Worm (Caenorhabditis elegans) whole organism, L4 larva: ENCODE data around the gene slc-25A18.2.

Experiments used
- D1046.2 ChIP-seq: fragments of 200-800 bp; sonication (Bioruptor generic); IDR thresholded peaks from 2 replicates; pipeline ENCODE4 v1.3.6; 2022; ENCODE audit warnings: missing genetic modification characterization, missing compliant biosample characterization
- F26F4.8 ChIP-seq: fragments of 200-800 bp; sonication (Bioruptor generic); conservative IDR thresholded peaks from 2 replicates; pipeline ENCODE4 v1.3.6; 2022; ENCODE audit warnings: missing genetic modification characterization, missing compliant biosample characterization
- F44E2.7 ChIP-seq: fragments of 200-800 bp; sonication (Bioruptor generic); IDR thresholded peaks from 2 replicates; pipeline ENCODE4 v2.1.2; 2022; ENCODE audit warnings: missing genetic modification characterization, missing compliant biosample characterization
- F49E8.2 ChIP-seq: sonication (generic microtip); optimal IDR thresholded peaks from 2 replicates; lab custom pipeline; 2016; ENCODE audit warnings: missing compliant biosample characterization, mild to moderate bottlenecking, missing genetic modification characterization, borderline replicate concordance
- T20F7.1 ChIP-seq: fragments of 200-800 bp; sonication (Bioruptor generic); optimal IDR thresholded peaks from 2 replicates; lab custom pipeline; 2018; ENCODE audit warnings: mild to moderate bottlenecking, missing genetic modification characterization, missing compliant biosample characterization
- Y105C5A.15 ChIP-seq: fragments of 200-800 bp; sonication (Bioruptor generic); IDR thresholded peaks from 2 replicates; pipeline ENCODE4 v1.3.6; 2022; ENCODE audit warnings: missing genetic modification characterization, missing compliant biosample characterization
- Y48G9A.11 ChIP-seq: fragments of 200-800 bp; sonication (Bioruptor generic); IDR thresholded peaks from 2 replicates; pipeline ENCODE4 v1.3.6; 2022; ENCODE audit warnings: missing genetic modification reagents, missing genetic modification characterization, missing compliant biosample characterization
- Y5F2A.4 ChIP-seq: fragments of 200-800 bp; sonication (Bioruptor generic); optimal IDR thresholded peaks from 2 replicates; lab custom pipeline; 2018; ENCODE audit warnings: mild to moderate bottlenecking, missing genetic modification characterization, missing compliant biosample characterization
- Y75B8A.6 ChIP-seq: fragments of 200-800 bp; sonication (Bioruptor generic); IDR thresholded peaks from 2 replicates; pipeline ENCODE4 v1.3.6; 2022; ENCODE audit warnings: missing genetic modification reagents, missing genetic modification characterization, missing compliant biosample characterization
- aha-1 ChIP-seq: fragments of 150-350 bp; peaks from one replicate; lab custom pipeline; 2014; ENCODE audit warnings: missing biosample characterization, missing genetic modification characterization
- arid-1 ChIP-seq: fragments of 200-800 bp; sonication (Bioruptor generic); conservative IDR thresholded peaks from 2 replicates; pipeline ENCODE4 v1.3.6; 2022; ENCODE audit warnings: missing genetic modification reagents, missing genetic modification characterization, missing compliant biosample characterization
- ceh-20 ChIP-seq: fragments of 200-800 bp; sonication (Bioruptor generic); IDR thresholded peaks from 2 replicates; pipeline ENCODE4 v1.3.6; 2022; ENCODE audit warnings: missing genetic modification reagents, missing genetic modification characterization, missing compliant biosample characterization
- ceh-28 ChIP-seq: fragments of 150-350 bp; optimal IDR thresholded peaks from 2 replicates; lab custom pipeline; 2014; ENCODE audit warnings: missing biosample characterization, missing genetic modification reagents, missing genetic modification characterization
- ceh-32 ChIP-seq: sonication (generic microtip); optimal IDR thresholded peaks from 2 replicates; lab custom pipeline; 2016; ENCODE audit warnings: mild to moderate bottlenecking, missing genetic modification characterization, missing compliant biosample characterization; ENCODE audit not compliant: poor library complexity
- ceh-44 ChIP-seq: fragments of 200-800 bp; sonication (Bioruptor generic); IDR thresholded peaks from 2 replicates; pipeline ENCODE4 v1.3.6; 2022; ENCODE audit warnings: missing genetic modification reagents, missing genetic modification characterization, missing compliant biosample characterization
- ceh-62 ChIP-seq: sonication (generic microtip); optimal IDR thresholded peaks from 2 replicates; lab custom pipeline; 2017; ENCODE audit warnings: missing biosample characterization, missing genetic modification characterization
- ces-1 ChIP-seq: fragments of 150-350 bp; sonication (generic microtip); optimal IDR thresholded peaks from 4 replicates; lab custom pipeline; 2014; ENCODE audit warnings: missing biosample characterization, missing genetic modification reagents, missing genetic modification characterization
- cey-2 ChIP-seq: sonication (generic microtip); optimal IDR thresholded peaks from 3 replicates; lab custom pipeline; 2017; ENCODE audit warnings: missing genetic modification characterization, mild to moderate bottlenecking, missing compliant biosample characterization, antibody characterized with exemption, borderline replicate concordance; ENCODE audit not compliant: insufficient read depth
- ctbp-1 ChIP-seq: fragments of 200-800 bp; sonication (Bioruptor generic); IDR thresholded peaks from 2 replicates; pipeline ENCODE4 v1.3.6; 2022; ENCODE audit warnings: missing genetic modification reagents, missing genetic modification characterization, missing compliant biosample characterization
- daf-12 ChIP-seq: fragments of 150-350 bp; optimal IDR thresholded peaks from 2 replicates; lab custom pipeline; 2014; ENCODE audit warnings: missing biosample characterization, missing genetic modification reagents, missing genetic modification characterization
- daf-19 ChIP-seq: fragments of 200-800 bp; sonication (Bioruptor generic); conservative IDR thresholded peaks from 2 replicates; pipeline ENCODE4 v1.3.6; 2022; ENCODE audit warnings: missing genetic modification characterization, missing compliant biosample characterization
- dve-1 ChIP-seq: sonication (generic microtip); optimal IDR thresholded peaks from 2 replicates; lab custom pipeline; 2017; ENCODE audit warnings: antibody characterized with exemption, mild to moderate bottlenecking, missing genetic modification characterization, missing compliant biosample characterization; ENCODE audit not compliant: insufficient read depth
- egl-27 ChIP-seq: sonication (generic microtip); optimal IDR thresholded peaks from 3 replicates; lab custom pipeline; 2017; ENCODE audit warnings: missing biosample characterization, missing genetic modification reagents, missing genetic modification characterization
- fos-1 ChIP-seq: fragments of 150-350 bp; optimal IDR thresholded peaks from 2 replicates; lab custom pipeline; 2014; ENCODE audit warnings: missing biosample characterization, missing genetic modification characterization
- gei-8 ChIP-seq: fragments of 200-800 bp; sonication (Bioruptor generic); optimal IDR thresholded peaks from 2 replicates; lab custom pipeline; 2018; ENCODE audit warnings: mild to moderate bottlenecking, missing genetic modification characterization, missing compliant biosample characterization
- hlh-11 ChIP-seq: fragments of 200-800 bp; sonication (Bioruptor generic); optimal IDR thresholded peaks from 2 replicates; lab custom pipeline; 2018; ENCODE audit warnings: mild to moderate bottlenecking, missing genetic modification characterization, missing compliant biosample characterization
- hmg-1.1 ChIP-seq: fragments of 200-800 bp; sonication (Bioruptor generic); IDR thresholded peaks from 2 replicates; pipeline ENCODE4 v1.3.6; 2022; ENCODE audit warnings: missing genetic modification reagents, missing genetic modification characterization, missing compliant biosample characterization
- lim-7 ChIP-seq: fragments of 200-800 bp; sonication (Bioruptor generic); IDR thresholded peaks from 2 replicates; pipeline ENCODE4 v1.3.6; 2022; ENCODE audit warnings: missing genetic modification characterization, missing compliant biosample characterization
- lin-39 ChIP-seq: fragments of 150-350 bp; optimal IDR thresholded peaks from 2 replicates; lab custom pipeline; 2014; ENCODE audit warnings: missing biosample characterization, missing genetic modification reagents, missing genetic modification characterization
- lir-3 ChIP-seq: sonication (generic microtip); optimal IDR thresholded peaks from 2 replicates; lab custom pipeline; 2016; ENCODE audit warnings: mild to moderate bottlenecking, missing genetic modification characterization, missing compliant biosample characterization
- madf-5 ChIP-seq, 2 experiments: fragments of 200-800 bp; sonication (Bioruptor generic); IDR thresholded peaks; 2 replicates each; pipeline ENCODE4 v1.3.6; 2022; ENCODE audit warnings: missing compliant biosample characterization in 2 of 2, missing genetic modification characterization in 2 of 2
- mxl-2 ChIP-seq: fragments of 200-800 bp; sonication (Bioruptor generic); conservative IDR thresholded peaks from 2 replicates; pipeline ENCODE4 v1.3.6; 2022; ENCODE audit warnings: missing genetic modification reagents, missing genetic modification characterization, missing compliant biosample characterization
- nhr-25 ChIP-seq: sonication (generic microtip); optimal IDR thresholded peaks from 2 replicates; lab custom pipeline; 2017; ENCODE audit warnings: missing genetic modification characterization, mild to moderate bottlenecking, missing compliant biosample characterization, antibody characterized with exemption, moderate library complexity, borderline replicate concordance; ENCODE audit not compliant: insufficient read depth
- nhr-28 ChIP-seq: fragments of 150-350 bp; optimal IDR thresholded peaks from 2 replicates; lab custom pipeline; 2014; ENCODE audit warnings: missing biosample characterization, missing genetic modification characterization
- nhr-42 ChIP-seq: fragments of 200-800 bp; sonication (Bioruptor generic); IDR thresholded peaks from 2 replicates; pipeline ENCODE4 v1.3.6; 2022; ENCODE audit warnings: missing genetic modification characterization, missing compliant biosample characterization
- nhr-48 ChIP-seq: sonication (generic microtip); optimal IDR thresholded peaks from 2 replicates; lab custom pipeline; 2016; ENCODE audit warnings: mild to moderate bottlenecking, missing genetic modification characterization, missing compliant biosample characterization
- nhr-77 ChIP-seq: fragments of 150-350 bp; optimal IDR thresholded peaks from 2 replicates; lab custom pipeline; 2014; ENCODE audit warnings: missing biosample characterization, missing genetic modification characterization
- pha-4 ChIP-seq, 2 experiments: fragments of 150-350 bp in 1 of 2; fragments of 200-800 bp in 1 of 2; sonication (Bioruptor generic) in 1 of 2; IDR thresholded peaks in 1 of 2; optimal IDR thresholded peaks in 1 of 2; 2 replicates each; pipeline versions ENCODE4 v1.3.6 to Lab custom; 2014 to 2022; ENCODE audit warnings: missing genetic modification characterization in 2 of 2, missing genetic modification reagents in 2 of 2, missing biosample characterization in 1 of 2, missing compliant biosample characterization in 1 of 2
- saeg-2 ChIP-seq: fragments of 200-800 bp; sonication (Bioruptor generic); IDR thresholded peaks from 2 replicates; pipeline ENCODE4 v1.3.6; 2022; ENCODE audit warnings: missing genetic modification reagents, missing genetic modification characterization, missing compliant biosample characterization
- set-16 ChIP-seq: fragments of 200-800 bp; sonication (Bioruptor generic); IDR thresholded peaks from 2 replicates; pipeline ENCODE4 v1.3.6; 2022; ENCODE audit warnings: missing genetic modification reagents, missing genetic modification characterization, missing compliant biosample characterization
- skn-1 ChIP-seq: fragments of 150-350 bp; optimal IDR thresholded peaks from 2 replicates; lab custom pipeline; 2014; ENCODE audit warnings: missing biosample characterization, missing genetic modification characterization
- snpc-1.2 ChIP-seq: fragments of 200-800 bp; sonication (Bioruptor generic); IDR thresholded peaks from 2 replicates; pipeline ENCODE4 v1.3.6; 2022; ENCODE audit warnings: missing genetic modification reagents, missing genetic modification characterization, missing compliant biosample characterization
- tag-97 ChIP-seq: fragments of 200-800 bp; sonication (Bioruptor generic); IDR thresholded peaks from 2 replicates; pipeline ENCODE4 v1.3.6; 2022; ENCODE audit warnings: missing genetic modification characterization, missing compliant biosample characterization
- tra-1 ChIP-seq: fragments of 200-800 bp; sonication (Bioruptor generic); IDR thresholded peaks from 2 replicates; pipeline ENCODE4 v1.3.6; 2022; ENCODE audit warnings: missing genetic modification reagents, missing genetic modification characterization, missing compliant biosample characterization
- unc-130 ChIP-seq: sonication (generic microtip); optimal IDR thresholded peaks from 2 replicates; lab custom pipeline; 2016; ENCODE audit warnings: missing genetic modification reagents, missing genetic modification characterization, missing compliant biosample characterization
- unc-39 ChIP-seq: sonication (generic microtip); optimal IDR thresholded peaks from 2 replicates; lab custom pipeline; 2017; ENCODE audit warnings: missing biosample characterization, missing genetic modification characterization
- zag-1 ChIP-seq: fragments of 150-350 bp; optimal IDR thresholded peaks from 2 replicates; lab custom pipeline; 2014; ENCODE audit warnings: missing biosample characterization, missing genetic modification characterization
- zfp-2 ChIP-seq: sonication (generic microtip); optimal IDR thresholded peaks from 2 replicates; lab custom pipeline; 2016; ENCODE audit warnings: mild to moderate bottlenecking, missing genetic modification characterization, missing compliant biosample characterization
- zip-2 ChIP-seq: fragments of 150-350 bp; optimal IDR thresholded peaks from 2 replicates; lab custom pipeline; 2014; ENCODE audit warnings: missing biosample characterization, missing genetic modification characterization
- ztf-7 ChIP-seq: fragments of 150-350 bp; optimal IDR thresholded peaks from 2 replicates; lab custom pipeline; 2014; ENCODE audit warnings: missing biosample characterization, missing genetic modification characterization

Gene slc-25A18.2

DNA sequence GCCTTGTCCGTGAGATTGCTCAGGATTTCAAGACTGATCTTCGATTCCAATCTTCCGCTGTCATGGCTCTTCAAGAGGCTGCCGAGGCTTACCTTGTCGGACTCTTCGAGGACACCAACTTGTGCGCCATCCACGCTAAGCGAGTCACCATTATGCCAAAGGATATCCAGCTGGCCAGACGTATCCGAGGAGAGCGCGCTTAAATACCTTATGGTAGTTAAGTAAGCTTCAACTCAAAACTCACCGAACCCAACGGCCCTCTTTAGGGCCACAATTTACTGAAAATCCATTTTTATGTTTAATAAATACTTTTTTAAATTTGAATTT lies 13.6 kb downstream of the slc-25A18.2 start:
- TF ChIP-seq ceh-32 (tag; lab: Kevin White, UChicago) = no peak
- 0 out of 2 replicates have a peak, but pooled peaks have one; percentile 27 for TF ChIP-seq F26F4.8 (GFP tag; lab: Robert Waterston, UW)
- no peak for TF ChIP-seq tra-1 (GFP tag; lab: Robert Waterston, UW)
- no peak for TF ChIP-seq Y75B8A.6 (GFP tag; lab: Robert Waterston, UW)
- TF ChIP-seq cey-2 (tag; lab: Kevin White, UChicago) = no peak
- TF ChIP-seq madf-5 (GFP tag; IDR thresholded peaks at IDR 0.05; lab: Robert Waterston, UW) = no peak
- TF ChIP-seq ceh-20 (GFP tag; lab: Robert Waterston, UW) = no peak
- no peak for TF ChIP-seq aha-1 (tag; lab: Kevin White, UChicago)
- no peak for TF ChIP-seq tag-97 (GFP tag; lab: Robert Waterston, UW)
- TF ChIP-seq lim-7 = 0 out of 2 replicates have a peak, but pooled peaks have one; percentile 57
- no peak for TF ChIP-seq egl-27
- peak; percentile 40 for TF ChIP-seq gei-8 (GFP tag; lab: Kevin White, UChicago)
- no peak for TF ChIP-seq zip-2 (tag; lab: Kevin White, UChicago)
- TF ChIP-seq T20F7.1 (GFP tag; lab: Kevin White, UChicago) = no peak
- no peak for TF ChIP-seq saeg-2
- TF ChIP-seq nhr-77 (tag; lab: Kevin White, UChicago) = no peak
- no peak; the same call in 1 of the 2 replicates for TF ChIP-seq set-16
- no peak for TF ChIP-seq hmg-1.1 (GFP tag; lab: Robert Waterston, UW)
- no peak for TF ChIP-seq nhr-42 (GFP tag; lab: Robert Waterston, UW)
- no peak for TF ChIP-seq pha-4 (GFP tag; IDR thresholded peaks at IDR 0.05; lab: Robert Waterston, UW)
- TF ChIP-seq pha-4 (tag; optimal IDR thresholded peaks at IDR 0.05; lab: Kevin White, UChicago) = no peak
- TF ChIP-seq zag-1 (tag; lab: Kevin White, UChicago) = no peak
- no peak for TF ChIP-seq mxl-2 (GFP tag; lab: Robert Waterston, UW)
- TF ChIP-seq unc-130 (GFP tag; lab: Kevin White, UChicago) = no peak
- no peak for TF ChIP-seq Y48G9A.11 (GFP tag; lab: Robert Waterston, UW)
- no peak for TF ChIP-seq nhr-48 (tag; lab: Kevin White, UChicago)
- TF ChIP-seq lin-39 (tag; lab: Kevin White, UChicago) = no peak
- TF ChIP-seq Y105C5A.15 = no peak
- no peak for TF ChIP-seq lir-3 (tag; lab: Kevin White, UChicago)
- no peak for TF ChIP-seq ceh-28
- TF ChIP-seq ceh-62 (tag; lab: Kevin White, UChicago) = no peak
- no peak for TF ChIP-seq nhr-25
- no peak for TF ChIP-seq Y5F2A.4 (GFP tag; lab: Kevin White, UChicago)
- TF ChIP-seq nhr-28 (tag; lab: Kevin White, UChicago) = no peak
- no peak for TF ChIP-seq fos-1 (tag; lab: Kevin White, UChicago)
- no peak for TF ChIP-seq ces-1
- no peak for TF ChIP-seq zfp-2 (tag; lab: Kevin White, UChicago)
- TF ChIP-seq ctbp-1 = no peak
- peak; percentile 56; the same call in 1 of the 2 replicates for TF ChIP-seq arid-1 (GFP tag; lab: Robert Waterston, UW)
- TF ChIP-seq F44E2.7 (GFP tag; lab: Robert Waterston, UW) = no peak
- no peak for TF ChIP-seq unc-39 (tag; lab: Kevin White, UChicago)
- TF ChIP-seq F49E8.2 (tag; lab: Kevin White, UChicago) = peak; percentile 58
- no peak for TF ChIP-seq daf-12
- TF ChIP-seq daf-19 (GFP tag; lab: Robert Waterston, UW) = no peak
- 0 out of 2 replicates have a peak, but pooled peaks have one; percentile 77 for TF ChIP-seq snpc-1.2 (GFP tag; lab: Robert Waterston, UW)
- TF ChIP-seq skn-1 (tag; lab: Kevin White, UChicago) = no peak
- no peak for TF ChIP-seq hlh-11 (tag; lab: Kevin White, UChicago)
- TF ChIP-seq D1046.2 (GFP tag; lab: Robert Waterston, UW) = peak; percentile 70; the same call in 1 of the 2 replicates
- no peak for TF ChIP-seq ztf-7
- no peak for TF ChIP-seq dve-1
- TF ChIP-seq ceh-44 = no peak
